In genomic region chr2L:5593839-5594238, dm6 we compare ENCODE assay signal across 2 fruit fly cellular contexts.
A peak's percentile ranks its signal among the peaks of the same experiment; 100 is the strongest.
TF ChIP-seq lines count a peak whose summit lies in the region.

No protein-coding gene starts in this region.

- no peak for TF ChIP-seq CTCF in whole organism, embryonic (GFP tag; optimal IDR thresholded peaks at IDR 0.05; lab: Kevin White, UChicago)

TF ChIP-seq in whole organism, embryonic, 481 proteins besides CTCF, POLR2A, EP300 and RAD21:
- TF ChIP-seq Ets65A (GFP tag; lab: Kevin White, UChicago) (peak; percentile 53), Dref (GFP tag; IDR thresholded peaks at IDR 0.05; lab: Robert Waterston, UW) (0 out of 2 replicates have a peak, but pooled peaks have one; percentile 7), seq (GFP tag; IDR thresholded peaks at IDR 0.05; lab: Robert Waterston, UW) (no peak)
TF ChIP-seq in whole organism, embryonic: peak in this region for 2.

TF ChIP-seq in whole organism, wandering third instar larva, 38 proteins besides CTCF, POLR2A, EP300 and RAD21:
- TF ChIP-seq tai (GFP tag; optimal IDR thresholded peaks at IDR 0.05; lab: Kevin White, UChicago) (no peak), Dfd (GFP tag; optimal IDR thresholded peaks at IDR 0.05; lab: Kevin White, UChicago) (peak; percentile 85), Rel (GFP tag; optimal IDR thresholded peaks at IDR 0.05; lab: Kevin White, UChicago) (no peak), Rel (tag; optimal IDR thresholded peaks at IDR 0.05; lab: Kevin White, UChicago) (no peak), Hnf4 (GFP tag; optimal IDR thresholded peaks at IDR 0.05; lab: Kevin White, UChicago) (no peak), usp (GFP tag; optimal IDR thresholded peaks at IDR 0.05; lab: Kevin White, UChicago) (no peak)
TF ChIP-seq in whole organism, wandering third instar larva: peak in this region for 1.

Comparison
In these comparisons a context has a peak if more than half of its experiments do, and no peak if none do; other contexts are left out.
1. Of the 10 proteins assayed by ChIP-seq in both whole organism, embryonic and whole organism, wandering third instar larva: peak only in whole organism, embryonic: none; only in whole organism, wandering third instar larva: Dfd; in both: none; in neither: 9.